Fruit fly (Drosophila melanogaster): ENCODE results near the gene Qsox4.
A peak's percentile ranks its signal among the peaks of the same experiment; 100 is the strongest.

The Qsox4 gene

dm6 chr3R:23722680-23723372 lies 20.3 kb downstream of the Qsox4 start, which contains the start of gene CG10365 (continued):
- TF ChIP-seq ftz-f1 (GFP tag; optimal IDR thresholded peaks at IDR 0.05) = no peak
- no peak for TF ChIP-seq BEAF-32 (GFP tag; optimal IDR thresholded peaks at IDR 0.05)
- TF ChIP-seq CG17359 (tag; optimal IDR thresholded peaks at IDR 0.05) = peak; percentile 93
- peak; percentile 90 for TF ChIP-seq CG8388 (GFP tag; optimal IDR thresholded peaks at IDR 0.05)
- TF ChIP-seq en (GFP tag; optimal IDR thresholded peaks at IDR 0.05) = no peak
- TF ChIP-seq inv (GFP tag; IDR thresholded peaks at IDR 0.05; ENCODE audit: partially characterized antibody) = no peak
- TF ChIP-seq CG10209 (GFP tag; optimal IDR thresholded peaks at IDR 0.05) = peak; percentile 86
- peak; percentile 68 for TF ChIP-seq nom (GFP tag; optimal IDR thresholded peaks at IDR 0.05)
- TF ChIP-seq Fer2 (tag; optimal IDR thresholded peaks at IDR 0.05) = peak; percentile 75
- peak; percentile 67 for TF ChIP-seq tin (GFP tag; optimal IDR thresholded peaks at IDR 0.05)
- peak; percentile 45 for TF ChIP-seq trem (tag; optimal IDR thresholded peaks at IDR 0.05)
- peak in 1 of 2 experiments; percentile 78 for TF ChIP-seq eve (GFP tag; optimal IDR thresholded peaks at IDR 0.05)
- TF ChIP-seq CG1602 (GFP tag; optimal IDR thresholded peaks at IDR 0.05) = peak; percentile 75
- peak; percentile 87 for TF ChIP-seq CG9437 (GFP tag; optimal IDR thresholded peaks at IDR 0.05)
- TF ChIP-seq da (GFP tag; optimal IDR thresholded peaks at IDR 0.05) = no peak
- TF ChIP-seq pfk (GFP tag; optimal IDR thresholded peaks at IDR 0.05) = no peak
- peak; percentile 76 for TF ChIP-seq Med (GFP tag)
- TF ChIP-seq sr (GFP tag; IDR thresholded peaks at IDR 0.05) = 0 out of 3 replicates have a peak, but pooled peaks have one; percentile 22
- TF ChIP-seq E2f1 (GFP tag; IDR thresholded peaks at IDR 0.05) = peak; percentile 86
- no peak for TF ChIP-seq Ets65A (GFP tag)
- TF ChIP-seq CG9797 (GFP tag; optimal IDR thresholded peaks at IDR 0.05) = no peak
- TF ChIP-seq Camta (GFP tag; optimal IDR thresholded peaks at IDR 0.05) = peak; percentile 17
- no peak for TF ChIP-seq Bdp1 (GFP tag; optimal IDR thresholded peaks at IDR 0.05)
- TF ChIP-seq CG9876 (GFP tag; optimal IDR thresholded peaks at IDR 0.05) = no peak
- no peak for TF ChIP-seq tup (GFP tag; optimal IDR thresholded peaks at IDR 0.05)
- TF ChIP-seq lilli (GFP tag; optimal IDR thresholded peaks at IDR 0.05) = peak; percentile 52
- no peak for TF ChIP-seq HmgD (GFP tag; optimal IDR thresholded peaks at IDR 0.05)
- no peak for TF ChIP-seq Antp (GFP tag; optimal IDR thresholded peaks at IDR 0.05)
- TF ChIP-seq CG1792 (GFP tag; optimal IDR thresholded peaks at IDR 0.05) = no peak
- TF ChIP-seq HHEX (GFP tag; optimal IDR thresholded peaks at IDR 0.05) = peak; percentile 87
- TF ChIP-seq hkb (optimal IDR thresholded peaks at IDR 0.05) = no peak
- peak; percentile 84 for TF ChIP-seq hkb (GFP tag; IDR thresholded peaks at IDR 0.05)
- TF ChIP-seq al (GFP tag; IDR thresholded peaks at IDR 0.05) = peak; percentile 68
- peak; percentile 91 for TF ChIP-seq CG32532 (GFP tag; IDR thresholded peaks at IDR 0.05)
- TF ChIP-seq oc (tag; optimal IDR thresholded peaks at IDR 0.05) = peak; percentile 79
- TF ChIP-seq CG17912 (GFP tag; optimal IDR thresholded peaks at IDR 0.05) = no peak
- TF ChIP-seq CG7786 (GFP tag; optimal IDR thresholded peaks at IDR 0.05) = no peak
- peak; percentile 78 for TF ChIP-seq CG11247 (GFP tag; IDR thresholded peaks at IDR 0.05)
- TF ChIP-seq CG33213 (GFP tag; optimal IDR thresholded peaks at IDR 0.05) = no peak
- TF ChIP-seq CG14441 (GFP tag; IDR thresholded peaks at IDR 0.05) = peak; percentile 83
- peak; percentile 65 for TF ChIP-seq ssp (GFP tag; IDR thresholded peaks at IDR 0.05)
- TF ChIP-seq dimm (GFP tag; IDR thresholded peaks at IDR 0.05) = peak; percentile 59
- no peak for TF ChIP-seq shn (GFP tag; optimal IDR thresholded peaks at IDR 0.05)
- peak; percentile 17 for TF ChIP-seq CG1529 (GFP tag; optimal IDR thresholded peaks at IDR 0.05)
- TF ChIP-seq BtbVII (GFP tag; optimal IDR thresholded peaks at IDR 0.05) = peak; percentile 89
- 0 out of 2 replicates have a peak, but pooled peaks have one; percentile 33 for TF ChIP-seq gsb (GFP tag; IDR thresholded peaks at IDR 0.05)
- peak; percentile 40 for TF ChIP-seq kay (GFP tag; optimal IDR thresholded peaks at IDR 0.05)
- no peak for TF ChIP-seq Myb (GFP tag; optimal IDR thresholded peaks at IDR 0.05)
- TF ChIP-seq CG18262 (tag; optimal IDR thresholded peaks at IDR 0.05) = peak; percentile 78
- no peak for TF ChIP-seq stwl (tag; optimal IDR thresholded peaks at IDR 0.05)
- TF ChIP-seq CG6175 (GFP tag; IDR thresholded peaks at IDR 0.05) = 0 out of 3 replicates have a peak, but pooled peaks have one; percentile 46

All from whole organism, embryonic.